Fruit fly (Drosophila melanogaster): ENCODE data around the gene CG33689.
A peak's percentile ranks its signal among the peaks of the same experiment; 100 is the strongest.

dm6 chr3L:16158322-16158721 is 41.7 kb upstream of the CG33689 start:
- TF ChIP-seq ranshi (GFP tag; IDR thresholded peaks at IDR 0.05) = no peak
- no peak; the same call in 1 of the 2 replicates for TF ChIP-seq amos (GFP tag; IDR thresholded peaks at IDR 0.05; ENCODE audit: partially characterized antibody)
- no peak for TF ChIP-seq repo (GFP tag; optimal IDR thresholded peaks at IDR 0.05)
- peak; percentile 52 for TF ChIP-seq CG10543 (GFP tag; optimal IDR thresholded peaks at IDR 0.05)
- TF ChIP-seq psq (GFP tag; optimal IDR thresholded peaks at IDR 0.05) = no peak
- TF ChIP-seq zf30C (GFP tag; optimal IDR thresholded peaks at IDR 0.05) = no peak
